Worm (Caenorhabditis elegans): ENCODE results near the gene F59F3.6.

The F59F3.6 gene

ce11 chrX:11036114-11037087 is 37.3 kb upstream of the F59F3.6 start (continued):
- TF ChIP-seq fkh-10 (GFP tag; optimal IDR thresholded peaks at IDR 0.05) (no peak), snu-23 (GFP tag; optimal IDR thresholded peaks at IDR 0.05) (peak; percentile 43), Y116A8C.19 (tag; optimal IDR thresholded peaks at IDR 0.05; ENCODE audit: borderline replicate concordance) (no peak), ceh-88 (GFP tag; IDR thresholded peaks at IDR 0.05) (no peak), mef-2 (tag; optimal IDR thresholded peaks at IDR 0.05) (no peak), hlh-17 (GFP tag; optimal IDR thresholded peaks at IDR 0.05; ENCODE audit: borderline replicate concordance) (no peak), efl-3 (GFP tag; optimal IDR thresholded peaks at IDR 0.05) (no peak), blmp-1 (tag; optimal IDR thresholded peaks at IDR 0.05) (peak; percentile 99), nhr-237 (tag; optimal IDR thresholded peaks at IDR 0.05) (no peak), lir-3 (tag; optimal IDR thresholded peaks at IDR 0.05; ENCODE audit: poor library complexity) (peak; percentile 6), ceh-8 (GFP tag; optimal IDR thresholded peaks at IDR 0.05) (no peak), swsn-7 (tag; optimal IDR thresholded peaks at IDR 0.05) (peak; percentile 8), fkh-4 (tag; optimal IDR thresholded peaks at IDR 0.05; ENCODE audit: borderline replicate concordance) (no peak), rnt-1 (tag; optimal IDR thresholded peaks at IDR 0.05) (no peak), efl-1 (optimal IDR thresholded peaks at IDR 0.05) (peak in 1 of 2 experiments; percentile 6), efl-1 (GFP tag; optimal IDR thresholded peaks at IDR 0.05 in 1 of 2) (no peak), ceh-82 (tag; optimal IDR thresholded peaks at IDR 0.05) (no peak), lin-35 (GFP tag; optimal IDR thresholded peaks at IDR 0.05) (peak in 1 of 2 experiments; percentile 3), hpl-2 (GFP tag; optimal IDR thresholded peaks at IDR 0.05) (no peak), alr-1 (tag; optimal IDR thresholded peaks at IDR 0.05; ENCODE audit: borderline replicate concordance) (no peak), unc-62 (GFP tag; optimal IDR thresholded peaks at IDR 0.05) (no peak), pag-3 (tag; optimal IDR thresholded peaks at IDR 0.05; ENCODE audit: borderline replicate concordance, insufficient read depth) (no peak), grh-1 (GFP tag; IDR thresholded peaks at IDR 0.05) (peak; percentile 78), unc-98 (GFP tag; IDR thresholded peaks at IDR 0.05) (no peak), nhr-77 (tag; optimal IDR thresholded peaks at IDR 0.05) (no peak), ztf-4 (tag; optimal IDR thresholded peaks at IDR 0.05) (no peak), elt-3 (tag; optimal IDR thresholded peaks at IDR 0.05) (peak in 1 of 6 experiments; percentile 27), nhr-71 (tag; optimal IDR thresholded peaks at IDR 0.05) (no peak), nhr-90 (tag; optimal IDR thresholded peaks at IDR 0.05; ENCODE audit: poor library complexity) (no peak), nhr-84 (tag; optimal IDR thresholded peaks at IDR 0.05) (no peak), nhr-28 (tag; optimal IDR thresholded peaks at IDR 0.05) (no peak), ama-1 (optimal IDR thresholded peaks at IDR 0.05) (no peak)

ce11 chrX:11035563-11035962 is 36.5 kb upstream of the F59F3.6 start:
- no peak for TF ChIP-seq fkh-8 (tag; optimal IDR thresholded peaks at IDR 0.05)
- no peak for TF ChIP-seq nhr-237 (tag; optimal IDR thresholded peaks at IDR 0.05)
- TF ChIP-seq sox-4 (tag; optimal IDR thresholded peaks at IDR 0.05): no peak
- peak; percentile 85 for TF ChIP-seq lin-14 (GFP tag; optimal IDR thresholded peaks at IDR 0.05)
- TF ChIP-seq zag-1 (tag; optimal IDR thresholded peaks at IDR 0.05): no peak
- peak in 1 of 2 experiments; percentile 18 for TF ChIP-seq mdl-1 (tag; optimal IDR thresholded peaks at IDR 0.05)
- TF ChIP-seq efl-1 (optimal IDR thresholded peaks at IDR 0.05): no peak
- TF ChIP-seq efl-1 (GFP tag; optimal IDR thresholded peaks at IDR 0.05 in 1 of 2): no peak
- TF ChIP-seq rnt-1 (tag; optimal IDR thresholded peaks at IDR 0.05): peak; percentile 68
- TF ChIP-seq pqm-1 (tag; optimal IDR thresholded peaks at IDR 0.05): no peak
- no peak for TF ChIP-seq sptf-1 (tag; optimal IDR thresholded peaks at IDR 0.05)
- no peak for TF ChIP-seq unc-98 (GFP tag; IDR thresholded peaks at IDR 0.05)
- TF ChIP-seq ceh-82 (tag; optimal IDR thresholded peaks at IDR 0.05): no peak
- peak; percentile 72 for TF ChIP-seq nhr-71 (tag; optimal IDR thresholded peaks at IDR 0.05)
- TF ChIP-seq nhr-85 (tag): no peak
- peak; percentile 46 for TF ChIP-seq nhr-19 (GFP tag; conservative IDR thresholded peaks at IDR 0.05)
- peak; percentile 4 for TF ChIP-seq unc-130 (tag; optimal IDR thresholded peaks at IDR 0.05)
- peak; percentile 36 for TF ChIP-seq snu-23 (GFP tag; optimal IDR thresholded peaks at IDR 0.05)
- peak; percentile 10 for TF ChIP-seq mep-1 (tag; optimal IDR thresholded peaks at IDR 0.05)
- no peak for TF ChIP-seq zip-4 (GFP tag; optimal IDR thresholded peaks at IDR 0.05)
- no peak for TF ChIP-seq ztf-11 (tag; optimal IDR thresholded peaks at IDR 0.05)
- TF ChIP-seq pax-3 (tag; optimal IDR thresholded peaks at IDR 0.05): no peak
- TF ChIP-seq pag-3 (tag; optimal IDR thresholded peaks at IDR 0.05; ENCODE audit: borderline replicate concordance, insufficient read depth): no peak
- no peak for TF ChIP-seq ceh-8 (GFP tag; optimal IDR thresholded peaks at IDR 0.05)
- TF ChIP-seq mef-2 (tag; optimal IDR thresholded peaks at IDR 0.05): no peak
- no peak for TF ChIP-seq elt-3 (tag; optimal IDR thresholded peaks at IDR 0.05)
- no peak for TF ChIP-seq mab-9 (GFP tag; IDR thresholded peaks at IDR 0.05)
- TF ChIP-seq C16A3.4 (tag; optimal IDR thresholded peaks at IDR 0.05): no peak
- no peak for TF ChIP-seq ztf-4 (tag; optimal IDR thresholded peaks at IDR 0.05)

Data from whole organism, L1 larva.